Worm (Caenorhabditis elegans) whole organism, L3 larva: Measurements from ENCODE around the gene C27F2.6.
A peak's percentile ranks its signal among the peaks of the same experiment; 100 is the strongest.

ENCODE experiments used
- R02D3.7 ChIP-seq: fragments of 150-350 bp; optimal IDR thresholded peaks from 2 replicates; lab custom pipeline; 2014; ENCODE audit warnings: missing biosample characterization, missing genetic modification characterization
- ZK546.5 ChIP-seq: sonication (generic microtip); optimal IDR thresholded peaks from 2 replicates; lab custom pipeline; 2017; ENCODE audit warnings: missing biosample characterization, missing genetic modification characterization
- aly-2 ChIP-seq: fragments of 150-350 bp; optimal IDR thresholded peaks from 2 replicates; lab custom pipeline; 2014; ENCODE audit warnings: missing biosample characterization, missing genetic modification characterization
- ama-1 ChIP-seq: fragments of 150-350 bp; optimal IDR thresholded peaks from 2 replicates; lab custom pipeline; 2018
- ceh-16 ChIP-seq: sonication (generic microtip); optimal IDR thresholded peaks from 2 replicates; lab custom pipeline; 2017; ENCODE audit warnings: missing biosample characterization, missing genetic modification characterization
- ceh-28 ChIP-seq: fragments of 150-350 bp; optimal IDR thresholded peaks from 2 replicates; lab custom pipeline; 2014; ENCODE audit warnings: missing biosample characterization, missing genetic modification reagents, missing genetic modification characterization
- ceh-82 ChIP-seq: fragments of 150-350 bp; optimal IDR thresholded peaks from 2 replicates; lab custom pipeline; 2014; ENCODE audit warnings: missing biosample characterization, missing genetic modification characterization
- ceh-9 ChIP-seq: sonication (generic microtip); optimal IDR thresholded peaks from 2 replicates; lab custom pipeline; 2018; ENCODE audit warnings: missing biosample characterization, missing genetic modification characterization
- daf-12 ChIP-seq: fragments of 150-350 bp; optimal IDR thresholded peaks from 2 replicates; lab custom pipeline; 2014; ENCODE audit warnings: missing biosample characterization, missing genetic modification reagents, missing genetic modification characterization
- egl-27 ChIP-seq: sonication (generic microtip); optimal IDR thresholded peaks from 4 replicates; lab custom pipeline; 2017; ENCODE audit warnings: missing biosample characterization, missing genetic modification reagents, missing genetic modification characterization
- egl-5 ChIP-seq: fragments of 150-350 bp; optimal IDR thresholded peaks from 2 replicates; lab custom pipeline; 2017; ENCODE audit warnings: missing biosample characterization, missing genetic modification reagents, missing genetic modification characterization, inconsistent platforms
- elt-1 ChIP-seq: fragments of 150-350 bp; optimal IDR thresholded peaks from 2 replicates; lab custom pipeline; 2014; ENCODE audit warnings: missing biosample characterization, missing genetic modification characterization
- elt-2 ChIP-seq: sonication (generic microtip); optimal IDR thresholded peaks from 2 replicates; lab custom pipeline; 2016; ENCODE audit warnings: missing genetic modification reagents, mild to moderate bottlenecking, missing genetic modification characterization, missing compliant biosample characterization
- elt-3 ChIP-seq, 3 experiments: fragments of 150-350 bp in 1 of 3; sonication (generic microtip) in 2 of 3; optimal IDR thresholded peaks; 2 replicates in 2 of 3; 4 replicates in 1 of 3; lab custom pipeline; 2014 to 2017; ENCODE audit warnings: missing biosample characterization in 3 of 3, missing genetic modification characterization in 3 of 3
- eor-1 ChIP-seq, 2 experiments: fragments of 150-350 bp; optimal IDR thresholded peaks; 2 replicates each; lab custom pipeline; 2014 to 2018; ENCODE audit warnings: missing biosample characterization in 2 of 2, missing genetic modification characterization in 2 of 2
- fkh-10 ChIP-seq: sonication (generic microtip); optimal IDR thresholded peaks from 2 replicates; lab custom pipeline; 2017; ENCODE audit warnings: missing biosample characterization, missing genetic modification reagents, missing genetic modification characterization
- fkh-2 ChIP-seq: fragments of 150-350 bp; optimal IDR thresholded peaks from 2 replicates; lab custom pipeline; 2014; ENCODE audit warnings: missing biosample characterization, missing genetic modification reagents, missing genetic modification characterization
- fos-1 ChIP-seq: fragments of 150-350 bp; optimal IDR thresholded peaks from 2 replicates; lab custom pipeline; 2014; ENCODE audit warnings: missing biosample characterization, missing genetic modification characterization
- hmg-11 ChIP-seq: sonication (generic microtip); optimal IDR thresholded peaks from 2 replicates; lab custom pipeline; 2016; ENCODE audit warnings: missing genetic modification characterization, missing compliant biosample characterization
- jun-1 ChIP-seq: fragments of 150-350 bp; optimal IDR thresholded peaks from 2 replicates; lab custom pipeline; 2014; ENCODE audit warnings: missing biosample characterization, missing genetic modification reagents, missing genetic modification characterization
- lin-15B ChIP-seq: fragments of 150-350 bp; optimal IDR thresholded peaks from 2 replicates; lab custom pipeline; 2014; ENCODE audit warnings: missing biosample characterization, missing genetic modification characterization
- lin-39 ChIP-seq: fragments of 150-350 bp; optimal IDR thresholded peaks from 2 replicates; lab custom pipeline; 2018; ENCODE audit warnings: missing biosample characterization, missing genetic modification reagents, missing genetic modification characterization
- lsy-12 ChIP-seq: sonication (generic microtip); optimal IDR thresholded peaks from 2 replicates; lab custom pipeline; 2016; ENCODE audit warnings: mild to moderate bottlenecking, missing genetic modification characterization, missing compliant biosample characterization
- mdl-1 ChIP-seq: fragments of 150-350 bp; optimal IDR thresholded peaks from 2 replicates; lab custom pipeline; 2014; ENCODE audit warnings: missing biosample characterization, missing genetic modification characterization
- mml-1 ChIP-seq: fragments of 150-350 bp; sonication (generic microtip); optimal IDR thresholded peaks from 3 replicates; lab custom pipeline; 2014; ENCODE audit warnings: missing biosample characterization, missing genetic modification characterization
- nfya-1 ChIP-seq: sonication (generic microtip); optimal IDR thresholded peaks from 2 replicates; lab custom pipeline; 2017; ENCODE audit warnings: missing genetic modification characterization, mild to moderate bottlenecking, missing compliant biosample characterization, antibody characterized with exemption, moderate library complexity; ENCODE audit not compliant: insufficient read depth
- nhr-11 ChIP-seq: fragments of 150-350 bp; optimal IDR thresholded peaks from 2 replicates; lab custom pipeline; 2014; ENCODE audit warnings: missing biosample characterization, missing genetic modification characterization
- nhr-12 ChIP-seq: fragments of 150-350 bp; optimal IDR thresholded peaks from 2 replicates; lab custom pipeline; 2014; ENCODE audit warnings: missing biosample characterization, missing genetic modification characterization
- nhr-23 ChIP-seq: fragments of 150-350 bp; optimal IDR thresholded peaks from 2 replicates; lab custom pipeline; 2014; ENCODE audit warnings: missing biosample characterization, missing genetic modification reagents, missing genetic modification characterization
- nhr-237 ChIP-seq: fragments of 150-350 bp; optimal IDR thresholded peaks from 2 replicates; lab custom pipeline; 2014; ENCODE audit warnings: missing biosample characterization, missing genetic modification characterization
- nhr-25 ChIP-seq: sonication (generic microtip); optimal IDR thresholded peaks from 2 replicates; lab custom pipeline; 2017; ENCODE audit warnings: missing biosample characterization, missing genetic modification characterization
- nhr-28 ChIP-seq: fragments of 150-350 bp; optimal IDR thresholded peaks from 2 replicates; lab custom pipeline; 2014; ENCODE audit warnings: missing biosample characterization, missing genetic modification characterization
- nhr-43 ChIP-seq: sonication (generic microtip); optimal IDR thresholded peaks from 2 replicates; lab custom pipeline; 2016; ENCODE audit warnings: mild to moderate bottlenecking, missing genetic modification characterization, missing compliant biosample characterization; ENCODE audit not compliant: poor library complexity, severe bottlenecking
- nhr-67 ChIP-seq: fragments of 150-350 bp; optimal IDR thresholded peaks from 2 replicates; lab custom pipeline; 2014; ENCODE audit warnings: missing biosample characterization, missing genetic modification characterization
- nhr-76 ChIP-seq: fragments of 150-350 bp; sonication (generic microtip); optimal IDR thresholded peaks from 5 replicates; lab custom pipeline; 2014; ENCODE audit warnings: missing biosample characterization, missing genetic modification characterization
- nhr-77 ChIP-seq: fragments of 150-350 bp; optimal IDR thresholded peaks from 2 replicates; lab custom pipeline; 2014; ENCODE audit warnings: missing biosample characterization, missing genetic modification characterization
- pha-4 ChIP-seq: fragments of 150-350 bp; optimal IDR thresholded peaks from 2 replicates; lab custom pipeline; 2014; ENCODE audit warnings: missing biosample characterization, missing genetic modification reagents, missing genetic modification characterization
- pqm-1 ChIP-seq: fragments of 150-350 bp; optimal IDR thresholded peaks from 2 replicates; lab custom pipeline; 2017; ENCODE audit warnings: missing biosample characterization, missing genetic modification characterization, inconsistent platforms
- sea-2 ChIP-seq: fragments of 150-350 bp; sonication (generic microtip); optimal IDR thresholded peaks from 4 replicates; lab custom pipeline; 2014; ENCODE audit warnings: missing biosample characterization, missing genetic modification reagents, missing genetic modification characterization
- skn-1 ChIP-seq: fragments of 150-350 bp; optimal IDR thresholded peaks from 2 replicates; lab custom pipeline; 2014; ENCODE audit warnings: missing biosample characterization, missing genetic modification characterization
- snpc-4 ChIP-seq: fragments of 150-350 bp; optimal IDR thresholded peaks from 2 replicates; lab custom pipeline; 2014; ENCODE audit warnings: missing biosample characterization, missing genetic modification characterization
- tbx-2 ChIP-seq: sonication (generic microtip); optimal IDR thresholded peaks from 2 replicates; lab custom pipeline; 2016; ENCODE audit warnings: mild to moderate bottlenecking, missing genetic modification characterization, missing compliant biosample characterization
- unc-39 ChIP-seq: sonication (generic microtip); optimal IDR thresholded peaks from 4 replicates; lab custom pipeline; 2017; ENCODE audit warnings: missing biosample characterization, missing genetic modification characterization
- unc-62 ChIP-seq: fragments of 150-350 bp; sonication (generic microtip); optimal IDR thresholded peaks from 4 replicates; lab custom pipeline; 2014; ENCODE audit warnings: missing biosample characterization, missing genetic modification reagents, missing genetic modification characterization
- zag-1 ChIP-seq: fragments of 150-350 bp; optimal IDR thresholded peaks from 2 replicates; lab custom pipeline; 2014; ENCODE audit warnings: missing biosample characterization, missing genetic modification characterization
- ztf-11 ChIP-seq: fragments of 150-350 bp; optimal IDR thresholded peaks from 2 replicates; lab custom pipeline; 2014; ENCODE audit warnings: missing biosample characterization, missing genetic modification characterization
- ztf-4 ChIP-seq: fragments of 150-350 bp; optimal IDR thresholded peaks from 2 replicates; lab custom pipeline; 2014; ENCODE audit warnings: missing biosample characterization, missing genetic modification characterization

The C27F2.6 gene

ce11 chrIII:5024393-5024964 lies 44.2 kb upstream of the C27F2.6 start, which contains the start of gene pcf-11:
pcf-11 (plus strand) TSS chrIII:5024914.
- no peak for TF ChIP-seq zag-1 (tag; lab: Kevin White, UChicago)
- TF ChIP-seq lsy-12 = no peak
- no peak for TF ChIP-seq mml-1 (tag; lab: Kevin White, UChicago)
- TF ChIP-seq mdl-1 (tag; lab: Kevin White, UChicago) = peak; percentile 20
- TF ChIP-seq elt-1 (tag; lab: Kevin White, UChicago) = no peak
- TF ChIP-seq nhr-23 (tag; lab: Kevin White, UChicago) = peak; percentile 34
- TF ChIP-seq nhr-43 = peak; percentile 42
- TF ChIP-seq egl-27 (tag; lab: Kevin White, UChicago) = no peak
- TF ChIP-seq ZK546.5 (tag; lab: Kevin White, UChicago) = no peak
- TF ChIP-seq nfya-1 (tag; lab: Kevin White, UChicago) = peak; percentile 87
- TF ChIP-seq eor-1 (tag; optimal IDR thresholded peaks at IDR 0.05; lab: Kevin White, UChicago) = no peak
- no peak for TF ChIP-seq nhr-237 (tag; lab: Kevin White, UChicago)
- peak; percentile 3 for TF ChIP-seq skn-1 (tag; lab: Kevin White, UChicago)
- peak; percentile 56 for TF ChIP-seq hmg-11 (tag; lab: Kevin White, UChicago)
- TF ChIP-seq fos-1 = no peak
- TF ChIP-seq fkh-10 (GFP tag; lab: Kevin White, UChicago) = no peak
- TF ChIP-seq nhr-11 (tag; lab: Kevin White, UChicago) = no peak
- no peak for TF ChIP-seq nhr-76
- peak; percentile 31 for TF ChIP-seq ama-1 (lab: Kevin White, UChicago)
- peak; percentile 81 for TF ChIP-seq ceh-28 (tag; lab: Kevin White, UChicago)
- TF ChIP-seq daf-12 (tag; lab: Kevin White, UChicago) = no peak
- no peak for TF ChIP-seq nhr-67 (tag; lab: Kevin White, UChicago)
- TF ChIP-seq nhr-25 (tag; lab: Kevin White, UChicago) = peak; percentile 28
- no peak for TF ChIP-seq snpc-4
- peak; percentile 77 for TF ChIP-seq pha-4 (tag; lab: Kevin White, UChicago)
- TF ChIP-seq unc-62 (GFP tag; lab: Kevin White, UChicago) = no peak
- peak; percentile 6 for TF ChIP-seq pqm-1
- no peak for TF ChIP-seq nhr-28 (tag; lab: Kevin White, UChicago)
- no peak for TF ChIP-seq aly-2 (tag; lab: Kevin White, UChicago)
- no peak for TF ChIP-seq ztf-11 (tag; lab: Kevin White, UChicago)
- TF ChIP-seq ztf-4 (tag; lab: Kevin White, UChicago) = no peak
- TF ChIP-seq fkh-2 = no peak
- TF ChIP-seq lin-15B (tag; lab: Kevin White, UChicago) = peak; percentile 80
- TF ChIP-seq nhr-12 = no peak
- no peak for TF ChIP-seq R02D3.7 (tag; lab: Kevin White, UChicago)
- TF ChIP-seq ceh-16 (tag; lab: Kevin White, UChicago) = no peak
- no peak for TF ChIP-seq ceh-9
- no peak for TF ChIP-seq nhr-77 (tag; lab: Kevin White, UChicago)
- TF ChIP-seq ceh-82 = no peak
- TF ChIP-seq elt-2 (tag; lab: Kevin White, UChicago) = peak; percentile 41
- no peak for TF ChIP-seq elt-3 (tag; optimal IDR thresholded peaks at IDR 0.05; lab: Kevin White, UChicago)
- peak; percentile 86 for TF ChIP-seq lin-39 (tag; lab: Kevin White, UChicago)
- TF ChIP-seq tbx-2 (tag; lab: Kevin White, UChicago) = no peak
- TF ChIP-seq sea-2 = peak; percentile 3
- no peak for TF ChIP-seq egl-5
- TF ChIP-seq unc-39 (tag; lab: Kevin White, UChicago) = no peak
- TF ChIP-seq jun-1 (tag; lab: Kevin White, UChicago) = no peak
